Fruit fly (Drosophila melanogaster): ENCODE results near the gene CG17230.

DNA sequence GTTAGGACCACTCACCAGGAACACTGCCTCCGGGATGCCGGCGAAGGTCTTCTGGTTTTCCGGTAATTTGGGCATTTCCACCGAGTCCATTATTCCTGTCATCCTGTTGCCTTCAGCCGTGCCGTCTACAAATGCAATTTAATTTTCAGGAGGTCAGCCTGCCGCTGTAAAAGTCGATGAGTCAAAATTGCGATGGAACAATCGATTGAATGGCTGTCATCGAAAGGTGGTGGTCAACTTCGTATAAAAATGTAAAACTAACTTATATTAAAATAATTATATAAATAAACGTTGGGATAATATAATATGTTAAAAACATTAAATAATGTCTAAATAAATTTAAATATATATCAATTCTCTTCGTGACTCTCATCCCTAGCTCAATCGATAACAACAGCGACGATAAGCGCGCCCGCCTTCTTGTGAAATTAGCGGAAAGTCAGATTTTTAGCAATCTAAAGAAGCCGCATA is 27.9 kb upstream of the CG17230 start, which contains the start of the genes mgr and Irbp:
- TF ChIP-seq EcR (GFP tag; optimal IDR thresholded peaks at IDR 0.05) (no peak), usp (GFP tag; optimal IDR thresholded peaks at IDR 0.05) (no peak), psq (optimal IDR thresholded peaks at IDR 0.05) (no peak), pan (optimal IDR thresholded peaks at IDR 0.05) (no peak), CG8478 (optimal IDR thresholded peaks at IDR 0.05) (no peak), Dll (optimal IDR thresholded peaks at IDR 0.05) (no peak)

All from whole organism.